Worm (Caenorhabditis elegans) whole organism, L3 larva: ENCODE results near the gene epic-2.

ENCODE experiments used
- ama-1 ChIP-seq: fragments of 150-350 bp; optimal IDR thresholded peaks from 2 replicates; lab custom pipeline; 2018
- lsy-12 ChIP-seq: sonication (generic microtip); optimal IDR thresholded peaks from 2 replicates; lab custom pipeline; 2016; ENCODE audit warnings: mild to moderate bottlenecking, missing genetic modification characterization, missing compliant biosample characterization
- skn-1 ChIP-seq: fragments of 150-350 bp; optimal IDR thresholded peaks from 2 replicates; lab custom pipeline; 2014; ENCODE audit warnings: missing biosample characterization, missing genetic modification characterization
- snpc-4 ChIP-seq: fragments of 150-350 bp; optimal IDR thresholded peaks from 2 replicates; lab custom pipeline; 2014; ENCODE audit warnings: missing biosample characterization, missing genetic modification characterization

ce11 chrIV:1672398-1672797 is 48.2 kb upstream of the epic-2 start, which contains the start of gene Y41D4B.1:
- TF ChIP-seq skn-1 (no peak), ama-1 (lab: Kevin White, UChicago) (no peak), lsy-12 (tag; lab: Kevin White, UChicago) (no peak), snpc-4 (no peak)
